Fruit fly (Drosophila melanogaster): ENCODE data around the gene D19A.
A peak's percentile ranks its signal among the peaks of the same experiment; 100 is the strongest.

D19A gene

dm6 chr3L:6200173-6200572 is 11.2 kb upstream of the D19A start, which contains the start of gene CG8219:
Gene CG8219, plus strand, starts transcription at chr3L:6200473.
- TF ChIP-seq Ets98B (GFP tag; IDR thresholded peaks at IDR 0.05) = no peak
- no peak for TF ChIP-seq D1 (tag; optimal IDR thresholded peaks at IDR 0.05)
- TF ChIP-seq CG8301 (tag; optimal IDR thresholded peaks at IDR 0.05) = no peak
- no peak for TF ChIP-seq rn (GFP tag; IDR thresholded peaks at IDR 0.05)
- no peak for TF ChIP-seq Snoo (tag; optimal IDR thresholded peaks at IDR 0.05)
- TF ChIP-seq fd96Ca (GFP tag; IDR thresholded peaks at IDR 0.05) = no peak
- no peak for TF ChIP-seq CG34367 (tag; optimal IDR thresholded peaks at IDR 0.05)
- no peak for TF ChIP-seq CG9948 (tag; optimal IDR thresholded peaks at IDR 0.05)
- no peak for TF ChIP-seq CG32121 (GFP tag; IDR thresholded peaks at IDR 0.05)

dm6 chr3L:6193556-6194114 is 4.7 kb upstream of the D19A start:
- TF ChIP-seq EcR (GFP tag; optimal IDR thresholded peaks at IDR 0.05) (peak; percentile 96), CG32121 (GFP tag; IDR thresholded peaks at IDR 0.05) (no peak), CG4496 (GFP tag; IDR thresholded peaks at IDR 0.05) (0 out of 3 replicates have a peak, but pooled peaks have one; percentile 4), CG14655 (GFP tag; optimal IDR thresholded peaks at IDR 0.05) (no peak)

dm6 chr3L:6192822-6193555 is 4.1 kb upstream of the D19A start, which contains the start of the genes Sf3b6 and Tnpo:
Gene Sf3b6, minus strand, starts transcription at chr3L:6193179.
Gene Tnpo, plus strand, starts transcription at chr3L:6193480.
- TF ChIP-seq Snoo (tag; optimal IDR thresholded peaks at IDR 0.05) (peak; percentile 76), Pif1A (GFP tag; optimal IDR thresholded peaks at IDR 0.05) (no peak), gl (tag; optimal IDR thresholded peaks at IDR 0.05) (no peak), CG15710 (tag; optimal IDR thresholded peaks at IDR 0.05) (peak; percentile 83), fd96Ca (GFP tag; IDR thresholded peaks at IDR 0.05) (peak; percentile 54; the same call in 2 of the 3 replicates), CG4496 (GFP tag; IDR thresholded peaks at IDR 0.05) (peak; percentile 60; the same call in 2 of the 3 replicates), CG9948 (tag; optimal IDR thresholded peaks at IDR 0.05) (peak; percentile 73), CG34367 (tag; optimal IDR thresholded peaks at IDR 0.05) (peak; percentile 57), CG17806 (tag; optimal IDR thresholded peaks at IDR 0.05) (peak; percentile 52), Pif1B (GFP tag; optimal IDR thresholded peaks at IDR 0.05) (no peak), CG13204 (GFP tag; optimal IDR thresholded peaks at IDR 0.05) (no peak), CG32121 (GFP tag; IDR thresholded peaks at IDR 0.05) (peak; percentile 58; the same call in 1 of the 2 replicates), CG8301 (tag; optimal IDR thresholded peaks at IDR 0.05) (no peak), CG10348 (GFP tag; IDR thresholded peaks at IDR 0.05) (0 out of 2 replicates have a peak, but pooled peaks have one; percentile 19), rn (GFP tag; IDR thresholded peaks at IDR 0.05) (peak; percentile 64), EcR (GFP tag; optimal IDR thresholded peaks at IDR 0.05) (peak; percentile 81), D1 (tag; optimal IDR thresholded peaks at IDR 0.05) (no peak)

dm6 chr3L:6184884-6185438 is 4.0 kb downstream of the D19A start, which contains the start of the genes D19B and CG43293:
Gene D19B, minus strand, starts transcription at chr3L:6184920.
Gene CG43293, plus strand, starts transcription at chr3L:6185189.
- TF ChIP-seq CG32121 (GFP tag; IDR thresholded peaks at IDR 0.05) (peak; percentile 92), fd96Ca (GFP tag; IDR thresholded peaks at IDR 0.05) (peak; percentile 92), CG4496 (GFP tag; IDR thresholded peaks at IDR 0.05) (peak; percentile 92), Ets98B (GFP tag; IDR thresholded peaks at IDR 0.05) (peak; percentile 94), CG15710 (tag; optimal IDR thresholded peaks at IDR 0.05) (peak; percentile 81), CG8301 (tag; optimal IDR thresholded peaks at IDR 0.05) (peak; percentile 80), CG12605 (GFP tag; IDR thresholded peaks at IDR 0.05) (peak; percentile 91), gl (tag; optimal IDR thresholded peaks at IDR 0.05) (peak; percentile 76), EcR (GFP tag; optimal IDR thresholded peaks at IDR 0.05) (no peak), Pif1A (GFP tag; optimal IDR thresholded peaks at IDR 0.05) (no peak), CG8159 (tag; optimal IDR thresholded peaks at IDR 0.05) (peak; percentile 82), Snoo (tag; optimal IDR thresholded peaks at IDR 0.05) (peak; percentile 84), CG14655 (GFP tag; optimal IDR thresholded peaks at IDR 0.05) (peak; percentile 88), CG13204 (GFP tag; optimal IDR thresholded peaks at IDR 0.05) (no peak), Pif1B (GFP tag; optimal IDR thresholded peaks at IDR 0.05) (peak; percentile 93), D1 (tag; optimal IDR thresholded peaks at IDR 0.05) (no peak), CG10348 (GFP tag; IDR thresholded peaks at IDR 0.05) (peak; percentile 36; the same call in 1 of the 2 replicates), CG17806 (tag; optimal IDR thresholded peaks at IDR 0.05) (peak; percentile 82), CG9948 (tag; optimal IDR thresholded peaks at IDR 0.05) (peak; percentile 81), CG34367 (tag; optimal IDR thresholded peaks at IDR 0.05) (peak; percentile 81), rn (GFP tag; IDR thresholded peaks at IDR 0.05) (peak; percentile 86)

dm6 chr3L:6181776-6182175 is 7.1 kb downstream of the D19A start, which contains the start of gene CG10274:
Gene CG10274, minus strand, starts transcription at chr3L:6181829.
- TF ChIP-seq CG13204 (GFP tag; optimal IDR thresholded peaks at IDR 0.05) (no peak), fd96Ca (GFP tag; IDR thresholded peaks at IDR 0.05) (no peak), Snoo (tag; optimal IDR thresholded peaks at IDR 0.05) (no peak), EcR (GFP tag; optimal IDR thresholded peaks at IDR 0.05) (no peak), CG10348 (GFP tag; IDR thresholded peaks at IDR 0.05) (no peak), Pif1A (GFP tag; optimal IDR thresholded peaks at IDR 0.05) (no peak), CG17806 (tag; optimal IDR thresholded peaks at IDR 0.05) (peak; percentile 40), CG9948 (tag; optimal IDR thresholded peaks at IDR 0.05) (peak; percentile 52), CG34367 (tag; optimal IDR thresholded peaks at IDR 0.05) (no peak), CG15710 (tag; optimal IDR thresholded peaks at IDR 0.05) (peak; percentile 72), CG14655 (GFP tag; optimal IDR thresholded peaks at IDR 0.05) (no peak), Ets98B (GFP tag; IDR thresholded peaks at IDR 0.05) (no peak), rn (GFP tag; IDR thresholded peaks at IDR 0.05) (no peak), CG4496 (GFP tag; IDR thresholded peaks at IDR 0.05) (peak; percentile 59; the same call in 2 of the 3 replicates), CG12605 (GFP tag; IDR thresholded peaks at IDR 0.05) (no peak), CG8301 (tag; optimal IDR thresholded peaks at IDR 0.05) (no peak), CG32121 (GFP tag; IDR thresholded peaks at IDR 0.05) (peak; percentile 17; the same call in 1 of the 2 replicates), CG8159 (tag; optimal IDR thresholded peaks at IDR 0.05) (no peak), Pif1B (GFP tag; optimal IDR thresholded peaks at IDR 0.05) (no peak), gl (tag; optimal IDR thresholded peaks at IDR 0.05) (no peak), D1 (tag; optimal IDR thresholded peaks at IDR 0.05) (no peak)
